Fruit fly (Drosophila melanogaster) whole organism, adult: ENCODE data around the gene CG8112.

Experiments
- CG7101 ChIP-seq: fragments of 200-800 bp; sonication (Bioruptor generic); optimal IDR thresholded peaks from 2 replicates; lab custom pipeline; 2018; ENCODE audit warnings: missing biosample characterization, mild to moderate bottlenecking, missing genetic modification characterization, moderate library complexity
- tj ChIP-seq: fragments of 200-800 bp; sonication (Bioruptor generic); optimal IDR thresholded peaks from 3 replicates; lab custom pipeline; 2017; ENCODE audit warnings: missing biosample characterization, mild to moderate bottlenecking, missing genetic modification characterization, moderate library complexity

DNA sequence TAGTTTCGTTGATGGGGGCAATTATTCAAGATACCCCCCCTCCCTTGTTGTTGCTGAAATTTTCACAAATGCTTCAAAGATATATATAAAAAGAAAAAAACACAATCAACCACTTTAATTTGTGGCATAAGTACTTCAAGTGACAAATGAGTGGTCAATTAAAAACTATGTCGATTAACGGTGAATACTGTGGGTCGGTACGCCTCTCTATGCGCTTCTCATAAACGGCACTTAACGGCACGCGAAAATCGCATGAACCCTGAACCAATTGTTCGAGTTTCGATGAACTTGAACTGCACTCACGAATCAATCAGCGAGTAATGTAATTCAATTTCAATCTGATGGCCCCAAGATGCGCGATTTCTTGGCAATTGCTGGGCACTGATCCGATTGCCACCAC, 27.4 kb downstream of the CG8112 start:
- no peak for TF ChIP-seq CG7101 (tag; lab: Kevin White, UChicago)
- TF ChIP-seq tj (GFP tag; lab: Kevin White, UChicago) = no peak
